Fruit fly (Drosophila melanogaster) whole organism, pupa: ENCODE measurements around the gene CG5913.
A peak's percentile ranks its signal among the peaks of the same experiment; 100 is the strongest.

ENCODE experiments used
- CG10348 ChIP-seq: fragments of 200-800 bp; sonication (Bioruptor generic); IDR thresholded peaks from 2 replicates; pipeline ENCODE4 v1.3.6; 2022; ENCODE audit warnings: missing biosample characterization, missing genetic modification characterization
- CG12605 ChIP-seq: fragments of 200-800 bp; sonication (Bioruptor generic); IDR thresholded peaks from 2 replicates; pipeline ENCODE4 v1.3.6; 2022; ENCODE audit warnings: missing biosample characterization, missing genetic modification characterization
- CG13204 ChIP-seq: fragments of 200-800 bp; sonication (Bioruptor generic); optimal IDR thresholded peaks from 2 replicates; lab custom pipeline; 2018; ENCODE audit warnings: missing biosample characterization, mild to moderate bottlenecking, missing genetic modification characterization, moderate library complexity
- CG14655 ChIP-seq: fragments of 200-800 bp; sonication (Bioruptor generic); optimal IDR thresholded peaks from 3 replicates; lab custom pipeline; 2017; ENCODE audit warnings: mild to moderate bottlenecking, missing biosample characterization, missing genetic modification reagents, missing genetic modification characterization
- CG15710 ChIP-seq: fragments of 200-800 bp; sonication (Bioruptor generic); optimal IDR thresholded peaks from 2 replicates; lab custom pipeline; 2018; ENCODE audit warnings: missing biosample characterization, mild to moderate bottlenecking, missing genetic modification characterization, moderate library complexity
- CG17806 ChIP-seq: fragments of 200-800 bp; sonication (Bioruptor generic); optimal IDR thresholded peaks from 2 replicates; lab custom pipeline; 2018; ENCODE audit warnings: missing biosample characterization, mild to moderate bottlenecking, missing genetic modification characterization, moderate library complexity
- CG32121 ChIP-seq: fragments of 200-800 bp; sonication (Bioruptor generic); IDR thresholded peaks from 2 replicates; pipeline ENCODE4 v1.3.6; 2022; ENCODE audit warnings: missing biosample characterization, missing genetic modification characterization
- CG34367 ChIP-seq: fragments of 200-800 bp; sonication (Bioruptor generic); optimal IDR thresholded peaks from 2 replicates; lab custom pipeline; 2018; ENCODE audit warnings: missing biosample characterization, mild to moderate bottlenecking, missing genetic modification characterization
- CG4496 ChIP-seq: fragments of 200-800 bp; sonication (Bioruptor generic); IDR thresholded peaks from 3 replicates; pipeline ENCODE4 v1.3.6; 2022; ENCODE audit warnings: missing biosample characterization, missing genetic modification characterization
- CG8159 ChIP-seq: fragments of 200-800 bp; sonication (Bioruptor generic); optimal IDR thresholded peaks from 3 replicates; lab custom pipeline; 2018; ENCODE audit warnings: missing biosample characterization, mild to moderate bottlenecking, missing genetic modification characterization, moderate library complexity
- CG8301 ChIP-seq: fragments of 200-800 bp; sonication (Bioruptor generic); optimal IDR thresholded peaks from 2 replicates; lab custom pipeline; 2018; ENCODE audit warnings: missing biosample characterization, mild to moderate bottlenecking, missing genetic modification characterization
- CG9948 ChIP-seq: fragments of 200-800 bp; sonication (Bioruptor generic); optimal IDR thresholded peaks from 2 replicates; lab custom pipeline; 2018; ENCODE audit warnings: missing biosample characterization, mild to moderate bottlenecking, missing genetic modification characterization, moderate library complexity
- D1 ChIP-seq: fragments of 200-800 bp; sonication (Bioruptor generic); optimal IDR thresholded peaks from 2 replicates; lab custom pipeline; 2018; ENCODE audit warnings: missing biosample characterization, mild to moderate bottlenecking, missing genetic modification characterization, moderate library complexity
- EcR ChIP-seq: fragments of 200-800 bp; sonication (Bioruptor generic); optimal IDR thresholded peaks from 3 replicates; lab custom pipeline; 2019; ENCODE audit warnings: missing biosample characterization, missing genetic modification characterization, mild to moderate bottlenecking, moderate library complexity, missing genetic modification reagents
- Ets98B ChIP-seq: fragments of 200-800 bp; sonication (Bioruptor generic); IDR thresholded peaks from 2 replicates; pipeline ENCODE4 v1.3.6; 2022; ENCODE audit warnings: missing biosample characterization, missing genetic modification characterization
- Pif1A ChIP-seq: fragments of 200-800 bp; sonication (Bioruptor generic); optimal IDR thresholded peaks from 3 replicates; lab custom pipeline; 2016; ENCODE audit warnings: missing biosample characterization, missing genetic modification characterization
- Pif1B ChIP-seq: fragments of 200-800 bp; sonication (Bioruptor generic); optimal IDR thresholded peaks from 3 replicates; lab custom pipeline; 2016; ENCODE audit warnings: missing biosample characterization, missing genetic modification characterization
- Snoo ChIP-seq: fragments of 200-800 bp; sonication (Bioruptor generic); optimal IDR thresholded peaks from 3 replicates; lab custom pipeline; 2017; ENCODE audit warnings: missing biosample characterization, mild to moderate bottlenecking, missing genetic modification characterization, inconsistent platforms
- fd96Ca ChIP-seq: fragments of 200-800 bp; sonication (Bioruptor generic); IDR thresholded peaks from 3 replicates; pipeline ENCODE4 v1.3.6; 2022; ENCODE audit warnings: missing biosample characterization, missing genetic modification characterization
- gl ChIP-seq: fragments of 200-800 bp; sonication (Bioruptor generic); optimal IDR thresholded peaks from 2 replicates; lab custom pipeline; 2018; ENCODE audit warnings: missing biosample characterization, mild to moderate bottlenecking, missing genetic modification characterization
- rn ChIP-seq: fragments of 200-800 bp; sonication (Bioruptor generic); IDR thresholded peaks from 2 replicates; pipeline ENCODE4 v1.3.6; 2022; ENCODE audit warnings: missing biosample characterization, missing genetic modification characterization

CG5913 gene

DNA sequence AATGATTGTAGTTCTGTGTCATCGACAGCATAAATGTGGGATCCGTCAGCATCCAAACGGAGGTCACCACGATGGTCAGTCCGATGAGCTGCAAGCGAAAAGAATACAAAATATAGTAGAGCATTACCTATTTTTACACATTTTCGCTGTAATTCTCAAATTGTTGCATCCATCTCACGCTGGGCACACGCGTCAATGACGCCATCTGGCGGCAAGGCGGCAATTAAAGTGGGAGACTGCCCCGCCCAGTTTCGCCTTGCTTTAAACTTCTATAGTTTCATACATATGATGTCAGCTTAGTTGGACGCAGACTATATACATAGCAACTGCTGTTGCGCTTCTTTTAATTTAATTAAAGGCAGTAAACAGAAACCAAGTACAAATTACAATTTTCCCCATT, 16.7 kb upstream of the CG5913 start:
- TF ChIP-seq CG8301 (tag; lab: Kevin White, UChicago) (no peak), CG14655 (GFP tag; lab: Kevin White, UChicago) (no peak), CG15710 (no peak), CG17806 (tag; lab: Kevin White, UChicago) (no peak), CG4496 (no peak)
- TF ChIP-seq, all 21 proteins: peak for 0

DNA sequence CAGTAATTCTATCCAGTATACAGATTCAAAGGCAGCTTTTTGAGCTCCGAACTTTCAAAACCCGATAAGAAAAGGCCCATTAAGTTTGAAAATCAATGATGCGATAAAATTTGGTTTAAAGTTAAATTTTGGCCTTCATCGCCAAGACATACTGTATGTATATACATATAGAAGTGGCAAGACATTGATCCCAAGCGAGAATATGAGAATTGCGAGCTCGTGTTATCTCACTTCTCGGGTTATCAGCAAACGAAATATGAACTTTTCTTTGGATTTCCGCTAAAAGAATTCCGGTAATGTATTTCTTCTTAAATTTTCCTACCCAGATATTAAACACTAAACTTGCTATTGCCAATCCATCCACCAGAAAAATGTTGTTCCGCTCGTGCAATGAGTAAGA, 16.2 kb upstream of the CG5913 start:
- TF ChIP-seq EcR (peak; percentile 78), CG34367 (tag; lab: Kevin White, UChicago) (no peak)

- TF ChIP-seq CG13204 (GFP tag; lab: Kevin White, UChicago), result no peak
- TF ChIP-seq CG12605 (GFP tag; lab: Robert Waterston, UW), result peak; percentile 49; the same call in 1 of the 2 replicates
- TF ChIP-seq rn (GFP tag; lab: Robert Waterston, UW), result peak; percentile 13; the same call in 1 of the 2 replicates
- peak; percentile 68 for TF ChIP-seq CG14655 (GFP tag; lab: Kevin White, UChicago)
- TF ChIP-seq CG32121 (GFP tag; lab: Robert Waterston, UW), result peak; percentile 70
- peak; percentile 38 for TF ChIP-seq Pif1A (GFP tag; lab: Kevin White, UChicago)
- peak; percentile 73 for TF ChIP-seq CG8301 (tag; lab: Kevin White, UChicago)
- TF ChIP-seq CG17806 (tag; lab: Kevin White, UChicago), result peak; percentile 1
- TF ChIP-seq CG9948, result no peak
- no peak; the same call in 1 of the 3 replicates for TF ChIP-seq CG4496
- TF ChIP-seq Ets98B, result peak; percentile 82
- TF ChIP-seq CG15710, result no peak
- TF ChIP-seq CG8159 (tag; lab: Kevin White, UChicago), result peak; percentile 19
These were observed 13.9 kb upstream of the CG5913 start for dm6 chr3R:25879324-25879766.

dm6 chr3R:25880198-25880970, 12.9 kb upstream of the CG5913 start:
- TF ChIP-seq CG14655 (GFP tag; lab: Kevin White, UChicago) (peak; percentile 63), CG8301 (tag; lab: Kevin White, UChicago) (no peak), CG34367 (tag; lab: Kevin White, UChicago) (peak; percentile 14), gl (tag; lab: Kevin White, UChicago) (no peak), rn (GFP tag; lab: Robert Waterston, UW) (0 out of 2 replicates have a peak, but pooled peaks have one; percentile 18), CG8159 (tag; lab: Kevin White, UChicago) (peak; percentile 63), CG17806 (tag; lab: Kevin White, UChicago) (peak; percentile 57), CG4496 (peak; percentile 61), D1 (tag; lab: Kevin White, UChicago) (no peak), CG15710 (peak; percentile 59), EcR (no peak), Pif1A (GFP tag; lab: Kevin White, UChicago) (peak; percentile 4), Ets98B (peak; percentile 11; the same call in 1 of the 2 replicates), CG12605 (GFP tag; lab: Robert Waterston, UW) (peak; percentile 11), CG32121 (GFP tag; lab: Robert Waterston, UW) (peak; percentile 59; the same call in 1 of the 2 replicates), CG13204 (GFP tag; lab: Kevin White, UChicago) (peak; percentile 42), Snoo (tag; lab: Kevin White, UChicago) (peak; percentile 48), CG9948 (peak; percentile 67), Pif1B (peak; percentile 1)

DNA sequence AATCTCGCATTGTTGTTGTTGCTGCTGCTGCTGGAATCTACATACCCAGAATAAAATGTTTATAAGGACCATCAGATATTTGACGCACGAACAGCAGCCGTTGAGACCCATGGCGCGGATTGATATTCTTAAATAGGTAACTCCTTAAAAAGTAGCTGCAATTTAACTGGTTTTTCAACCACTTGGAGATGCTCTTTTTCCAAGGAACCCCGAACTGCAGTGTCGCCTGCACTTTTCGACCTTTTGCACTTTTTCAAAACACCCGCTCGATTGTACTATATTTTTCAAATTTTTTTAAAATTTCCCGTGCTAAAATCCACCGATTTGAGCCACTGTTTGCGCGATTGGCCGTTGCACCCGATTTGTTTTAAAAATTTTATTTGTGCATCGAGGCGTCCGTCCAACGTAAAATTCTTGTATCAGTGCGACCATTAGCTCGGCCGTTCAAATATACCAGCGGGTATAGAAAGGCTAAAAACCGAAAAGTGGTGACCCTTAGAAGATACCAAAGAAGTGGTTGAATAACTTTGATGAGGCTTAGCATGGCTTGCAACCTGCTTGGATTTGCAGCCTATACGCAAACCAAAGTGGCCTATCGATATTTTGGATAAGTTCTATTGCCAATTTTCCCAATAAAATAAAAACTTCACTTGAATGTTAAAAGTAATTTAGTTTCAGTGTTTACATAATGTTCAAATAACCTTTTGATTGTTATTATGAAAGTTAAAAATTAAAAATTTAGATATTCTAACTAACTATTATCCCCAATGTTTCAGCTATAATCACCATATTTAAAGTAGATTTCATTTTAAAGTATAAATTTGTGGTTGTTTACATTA, 12.1 kb upstream of the CG5913 start, which contains the start of gene Tsp96F:
Gene Tsp96F (minus strand): TSS at position 457 of the 839 bp plus-strand sequence.
- TF ChIP-seq D1 (tag; lab: Kevin White, UChicago), result peak; percentile 18
- peak; percentile 14 for TF ChIP-seq EcR
- no peak for TF ChIP-seq CG14655 (GFP tag; lab: Kevin White, UChicago)
- TF ChIP-seq CG8301 (tag; lab: Kevin White, UChicago), result no peak
- TF ChIP-seq fd96Ca (GFP tag; lab: Robert Waterston, UW), result no peak
- TF ChIP-seq CG12605 (GFP tag; lab: Robert Waterston, UW), result peak; percentile 42
- 0 out of 3 replicates have a peak, but pooled peaks have one; percentile 40 for TF ChIP-seq CG4496

- TF ChIP-seq CG13204 (GFP tag; lab: Kevin White, UChicago) (no peak), CG12605 (GFP tag; lab: Robert Waterston, UW) (no peak), Snoo (tag; lab: Kevin White, UChicago) (no peak), CG34367 (tag; lab: Kevin White, UChicago) (no peak), CG17806 (tag; lab: Kevin White, UChicago) (no peak), CG15710 (no peak), CG10348 (GFP tag; lab: Robert Waterston, UW) (no peak)
These were observed 11.4 kb upstream of the CG5913 start, which contains the start of gene SppL for dm6 chr3R:25881915-25882314. TSS of gene SppL (plus strand) at chr3R:25881984.
